Worm (Caenorhabditis elegans) whole organism, L4 larva: ENCODE data around the gene cpsf-4.
A peak's percentile ranks its signal among the peaks of the same experiment; 100 is the strongest.

Source experiments
- F44E2.7 ChIP-seq: fragments of 200-800 bp; sonication (Bioruptor generic); IDR thresholded peaks from 2 replicates; pipeline ENCODE4 v2.1.2; 2022; ENCODE audit warnings: missing genetic modification characterization, missing compliant biosample characterization
- T20F7.1 ChIP-seq: fragments of 200-800 bp; sonication (Bioruptor generic); optimal IDR thresholded peaks from 2 replicates; lab custom pipeline; 2018; ENCODE audit warnings: mild to moderate bottlenecking, missing genetic modification characterization, missing compliant biosample characterization
- Y48G9A.11 ChIP-seq: fragments of 200-800 bp; sonication (Bioruptor generic); IDR thresholded peaks from 2 replicates; pipeline ENCODE4 v1.3.6; 2022; ENCODE audit warnings: missing genetic modification reagents, missing genetic modification characterization, missing compliant biosample characterization
- Y5F2A.4 ChIP-seq: fragments of 200-800 bp; sonication (Bioruptor generic); optimal IDR thresholded peaks from 2 replicates; lab custom pipeline; 2018; ENCODE audit warnings: mild to moderate bottlenecking, missing genetic modification characterization, missing compliant biosample characterization
- ZK337.2 ChIP-seq: fragments of 200-800 bp; sonication (Bioruptor generic); IDR thresholded peaks from 2 replicates; pipeline ENCODE4 v1.3.6; 2022; ENCODE audit warnings: missing genetic modification reagents, missing genetic modification characterization, missing compliant biosample characterization
- aly-2 ChIP-seq: sonication (generic microtip); optimal IDR thresholded peaks from 2 replicates; lab custom pipeline; 2018; ENCODE audit warnings: missing biosample characterization, missing genetic modification characterization
- ceh-82 ChIP-seq: sonication (generic microtip); optimal IDR thresholded peaks from 2 replicates; lab custom pipeline; 2017; ENCODE audit warnings: missing biosample characterization, missing genetic modification characterization
- daf-12 ChIP-seq: fragments of 150-350 bp; optimal IDR thresholded peaks from 2 replicates; lab custom pipeline; 2014; ENCODE audit warnings: missing biosample characterization, missing genetic modification reagents, missing genetic modification characterization
- daf-19 ChIP-seq: fragments of 200-800 bp; sonication (Bioruptor generic); conservative IDR thresholded peaks from 2 replicates; pipeline ENCODE4 v1.3.6; 2022; ENCODE audit warnings: missing genetic modification characterization, missing compliant biosample characterization
- dve-1 ChIP-seq: sonication (generic microtip); optimal IDR thresholded peaks from 2 replicates; lab custom pipeline; 2017; ENCODE audit warnings: antibody characterized with exemption, mild to moderate bottlenecking, missing genetic modification characterization, missing compliant biosample characterization; ENCODE audit not compliant: insufficient read depth
- egl-43 ChIP-seq: fragments of 200-800 bp; sonication (Bioruptor generic); IDR thresholded peaks from 2 replicates; pipeline ENCODE4 v1.3.6; 2022; ENCODE audit warnings: missing genetic modification reagents, missing genetic modification characterization, missing compliant biosample characterization
- hmg-1.1 ChIP-seq: fragments of 200-800 bp; sonication (Bioruptor generic); IDR thresholded peaks from 2 replicates; pipeline ENCODE4 v1.3.6; 2022; ENCODE audit warnings: missing genetic modification reagents, missing genetic modification characterization, missing compliant biosample characterization
- jun-1 ChIP-seq: fragments of 150-350 bp; optimal IDR thresholded peaks from 2 replicates; lab custom pipeline; 2014; ENCODE audit warnings: missing biosample characterization, missing genetic modification reagents, missing genetic modification characterization
- lim-7 ChIP-seq: fragments of 200-800 bp; sonication (Bioruptor generic); IDR thresholded peaks from 2 replicates; pipeline ENCODE4 v1.3.6; 2022; ENCODE audit warnings: missing genetic modification characterization, missing compliant biosample characterization
- lin-13 ChIP-seq: fragments of 150-350 bp; optimal IDR thresholded peaks from 2 replicates; lab custom pipeline; 2014; ENCODE audit warnings: missing biosample characterization, missing genetic modification reagents, missing genetic modification characterization
- lin-15B ChIP-seq: fragments of 150-350 bp; sonication (generic microtip); optimal IDR thresholded peaks from 3 replicates; lab custom pipeline; 2014; ENCODE audit warnings: missing biosample characterization, missing genetic modification characterization
- lir-3 ChIP-seq: sonication (generic microtip); optimal IDR thresholded peaks from 2 replicates; lab custom pipeline; 2016; ENCODE audit warnings: mild to moderate bottlenecking, missing genetic modification characterization, missing compliant biosample characterization
- madf-5 ChIP-seq, 2 experiments: fragments of 200-800 bp; sonication (Bioruptor generic); IDR thresholded peaks; 2 replicates each; pipeline ENCODE4 v1.3.6; 2022; ENCODE audit warnings: missing compliant biosample characterization in 2 of 2, missing genetic modification characterization in 2 of 2
- madf-9 ChIP-seq: fragments of 200-800 bp; sonication (Bioruptor generic); conservative IDR thresholded peaks from 2 replicates; pipeline ENCODE4 v1.3.6; 2022; ENCODE audit warnings: missing genetic modification reagents, missing genetic modification characterization, missing compliant biosample characterization
- mes-2 ChIP-seq: sonication (generic microtip); optimal IDR thresholded peaks from 2 replicates; lab custom pipeline; 2016; ENCODE audit warnings: missing genotype, mild to moderate bottlenecking, missing genetic modification characterization, missing compliant biosample characterization; ENCODE audit not compliant: poor library complexity, severe bottlenecking
- nhr-102 ChIP-seq: sonication (generic microtip); optimal IDR thresholded peaks from 2 replicates; lab custom pipeline; 2016; ENCODE audit warnings: mild to moderate bottlenecking, missing genetic modification characterization, moderate library complexity, missing compliant biosample characterization
- nhr-42 ChIP-seq: fragments of 200-800 bp; sonication (Bioruptor generic); IDR thresholded peaks from 2 replicates; pipeline ENCODE4 v1.3.6; 2022; ENCODE audit warnings: missing genetic modification characterization, missing compliant biosample characterization
- nhr-48 ChIP-seq: sonication (generic microtip); optimal IDR thresholded peaks from 2 replicates; lab custom pipeline; 2016; ENCODE audit warnings: mild to moderate bottlenecking, missing genetic modification characterization, missing compliant biosample characterization
- nhr-76 ChIP-seq: fragments of 150-350 bp; optimal IDR thresholded peaks from 2 replicates; lab custom pipeline; 2014; ENCODE audit warnings: missing biosample characterization, missing genetic modification characterization
- pqm-1 ChIP-seq: sonication (generic microtip); optimal IDR thresholded peaks from 2 replicates; lab custom pipeline; 2017; ENCODE audit warnings: missing biosample characterization, missing genetic modification characterization
- rbr-2 ChIP-seq: sonication (generic microtip); optimal IDR thresholded peaks from 2 replicates; lab custom pipeline; 2016; ENCODE audit warnings: missing genotype, missing genetic modification characterization, missing compliant biosample characterization
- saeg-2 ChIP-seq: fragments of 200-800 bp; sonication (Bioruptor generic); IDR thresholded peaks from 2 replicates; pipeline ENCODE4 v1.3.6; 2022; ENCODE audit warnings: missing genetic modification reagents, missing genetic modification characterization, missing compliant biosample characterization
- set-16 ChIP-seq: fragments of 200-800 bp; sonication (Bioruptor generic); IDR thresholded peaks from 2 replicates; pipeline ENCODE4 v1.3.6; 2022; ENCODE audit warnings: missing genetic modification reagents, missing genetic modification characterization, missing compliant biosample characterization
- skn-1 ChIP-seq: fragments of 150-350 bp; optimal IDR thresholded peaks from 2 replicates; lab custom pipeline; 2014; ENCODE audit warnings: missing biosample characterization, missing genetic modification characterization
- snpc-1.2 ChIP-seq: fragments of 200-800 bp; sonication (Bioruptor generic); IDR thresholded peaks from 2 replicates; pipeline ENCODE4 v1.3.6; 2022; ENCODE audit warnings: missing genetic modification reagents, missing genetic modification characterization, missing compliant biosample characterization
- spr-1 ChIP-seq: sonication (generic microtip); optimal IDR thresholded peaks from 2 replicates; lab custom pipeline; 2016; ENCODE audit warnings: mild to moderate bottlenecking, missing genetic modification characterization, missing compliant biosample characterization
- tra-1 ChIP-seq: fragments of 200-800 bp; sonication (Bioruptor generic); IDR thresholded peaks from 2 replicates; pipeline ENCODE4 v1.3.6; 2022; ENCODE audit warnings: missing genetic modification reagents, missing genetic modification characterization, missing compliant biosample characterization
- unc-62 ChIP-seq, 3 experiments: fragments of 150-350 bp in 1 of 3; sonication (generic microtip); optimal IDR thresholded peaks in 2 of 3; peaks in 1 of 3; 1 replicate in 1 of 3; 2 replicates in 2 of 3; lab custom pipeline; 2014 to 2017; ENCODE audit warnings: missing biosample characterization in 3 of 3, missing genetic modification characterization in 3 of 3, missing genetic modification reagents in 3 of 3, missing genotype in 1 of 3
- vab-7 ChIP-seq: fragments of 200-800 bp; sonication (Bioruptor generic); IDR thresholded peaks from 2 replicates; pipeline ENCODE4 v1.3.6; 2022; ENCODE audit warnings: missing genetic modification reagents, missing genetic modification characterization, missing compliant biosample characterization
- zfp-2 ChIP-seq: sonication (generic microtip); optimal IDR thresholded peaks from 2 replicates; lab custom pipeline; 2016; ENCODE audit warnings: mild to moderate bottlenecking, missing genetic modification characterization, missing compliant biosample characterization
- ztf-7 ChIP-seq: fragments of 150-350 bp; optimal IDR thresholded peaks from 2 replicates; lab custom pipeline; 2014; ENCODE audit warnings: missing biosample characterization, missing genetic modification characterization

Gene cpsf-4

ce11 chrIV:12068590-12068989, 24.7 kb downstream of the cpsf-4 start, which contains the start of gene bath-37:
TSS of gene bath-37 (plus strand) at chrIV:12068890.
- no peak for TF ChIP-seq lin-15B (tag; lab: Kevin White, UChicago)
- TF ChIP-seq mes-2 (tag; lab: Kevin White, UChicago), result no peak
- TF ChIP-seq set-16, result no peak
- no peak for TF ChIP-seq nhr-48 (tag; lab: Kevin White, UChicago)
- TF ChIP-seq tra-1, result no peak
- TF ChIP-seq nhr-76 (tag; lab: Kevin White, UChicago), result no peak
- no peak for TF ChIP-seq madf-5 (GFP tag; IDR thresholded peaks at IDR 0.05; lab: Robert Waterston, UW)
- TF ChIP-seq daf-19 (GFP tag; lab: Robert Waterston, UW), result no peak
- no peak for TF ChIP-seq Y5F2A.4 (GFP tag; lab: Kevin White, UChicago)
- no peak for TF ChIP-seq T20F7.1 (GFP tag; lab: Kevin White, UChicago)
- TF ChIP-seq spr-1 (tag; lab: Kevin White, UChicago), result no peak
- TF ChIP-seq skn-1 (tag; lab: Kevin White, UChicago), result no peak
- no peak for TF ChIP-seq daf-12 (tag; lab: Kevin White, UChicago)
- TF ChIP-seq zfp-2 (tag; lab: Kevin White, UChicago), result no peak
- no peak for TF ChIP-seq egl-43 (GFP tag; lab: Robert Waterston, UW)
- TF ChIP-seq ztf-7, result no peak
- TF ChIP-seq nhr-42 (GFP tag; lab: Robert Waterston, UW), result no peak
- TF ChIP-seq pqm-1 (tag; lab: Kevin White, UChicago), result no peak
- TF ChIP-seq, all 104 proteins: peak for 0

ce11 chrIV:12061229-12061628, 32.0 kb downstream of the cpsf-4 start, which contains the start of gene K08E4.8:
TSS of gene K08E4.8 (minus strand) at chrIV:12061329.
- no peak for TF ChIP-seq lim-7
- no peak for TF ChIP-seq jun-1 (tag; lab: Kevin White, UChicago)
- TF ChIP-seq ZK337.2 (GFP tag; lab: Robert Waterston, UW), result no peak
- TF ChIP-seq zfp-2 (tag; lab: Kevin White, UChicago), result no peak
- no peak for TF ChIP-seq ceh-82
- TF ChIP-seq unc-62 (GFP tag; optimal IDR thresholded peaks at IDR 0.05 in 1 of 2; lab: Kevin White, UChicago), result no peak
- TF ChIP-seq unc-62 (tag; optimal IDR thresholded peaks at IDR 0.05; lab: Kevin White, UChicago), result no peak
- TF ChIP-seq saeg-2 (GFP tag; lab: Robert Waterston, UW), result no peak
- TF ChIP-seq nhr-102 (tag; lab: Kevin White, UChicago), result no peak
- no peak for TF ChIP-seq madf-9 (GFP tag; lab: Robert Waterston, UW)
- no peak for TF ChIP-seq hmg-1.1 (GFP tag; lab: Robert Waterston, UW)
- TF ChIP-seq lir-3, result no peak
- no peak for TF ChIP-seq snpc-1.2 (GFP tag; lab: Robert Waterston, UW)

ce11 chrIV:12057508-12057907, 35.7 kb downstream of the cpsf-4 start, which contains the start of gene K08E4.3:
TSS of gene K08E4.3 (plus strand) at chrIV:12057742.
- no peak for TF ChIP-seq dve-1 (tag; lab: Kevin White, UChicago)
- TF ChIP-seq aly-2, result no peak
- peak; percentile 8 for TF ChIP-seq mes-2 (tag; lab: Kevin White, UChicago)
- TF ChIP-seq Y48G9A.11 (GFP tag; lab: Robert Waterston, UW), result no peak
- no peak for TF ChIP-seq snpc-1.2 (GFP tag; lab: Robert Waterston, UW)
- no peak for TF ChIP-seq lin-13 (GFP tag; lab: Kevin White, UChicago)

ce11 chrIV:12056603-12057002, 36.6 kb downstream of the cpsf-4 start, which contains the start of gene K08E4.2:
TSS of gene K08E4.2 (minus strand) at chrIV:12056656.
- TF ChIP-seq rbr-2 (tag; lab: Kevin White, UChicago), result no peak
- no peak for TF ChIP-seq F44E2.7 (GFP tag; lab: Robert Waterston, UW)
- no peak for TF ChIP-seq vab-7 (GFP tag; lab: Robert Waterston, UW)
- no peak for TF ChIP-seq skn-1 (tag; lab: Kevin White, UChicago)
- TF ChIP-seq, all 104 proteins: peak for 0
